Fruit fly (Drosophila melanogaster) whole organism, pupa: ENCODE measurements around the gene CG16957.

Experiments
- CG13204 ChIP-seq: fragments of 200-800 bp; sonication (Bioruptor generic); optimal IDR thresholded peaks from 2 replicates; lab custom pipeline; 2018; ENCODE audit warnings: missing biosample characterization, mild to moderate bottlenecking, missing genetic modification characterization, moderate library complexity
- CG14655 ChIP-seq: fragments of 200-800 bp; sonication (Bioruptor generic); optimal IDR thresholded peaks from 3 replicates; lab custom pipeline; 2017; ENCODE audit warnings: mild to moderate bottlenecking, missing biosample characterization, missing genetic modification reagents, missing genetic modification characterization
- CG34367 ChIP-seq: fragments of 200-800 bp; sonication (Bioruptor generic); optimal IDR thresholded peaks from 2 replicates; lab custom pipeline; 2018; ENCODE audit warnings: missing biosample characterization, mild to moderate bottlenecking, missing genetic modification characterization
- CG4496 ChIP-seq: fragments of 200-800 bp; sonication (Bioruptor generic); IDR thresholded peaks from 3 replicates; pipeline ENCODE4 v1.3.6; 2022; ENCODE audit warnings: missing biosample characterization, missing genetic modification characterization
- CG8159 ChIP-seq: fragments of 200-800 bp; sonication (Bioruptor generic); optimal IDR thresholded peaks from 3 replicates; lab custom pipeline; 2018; ENCODE audit warnings: missing biosample characterization, mild to moderate bottlenecking, missing genetic modification characterization, moderate library complexity
- CG8301 ChIP-seq: fragments of 200-800 bp; sonication (Bioruptor generic); optimal IDR thresholded peaks from 2 replicates; lab custom pipeline; 2018; ENCODE audit warnings: missing biosample characterization, mild to moderate bottlenecking, missing genetic modification characterization
- Ets98B ChIP-seq: fragments of 200-800 bp; sonication (Bioruptor generic); IDR thresholded peaks from 2 replicates; pipeline ENCODE4 v1.3.6; 2022; ENCODE audit warnings: missing biosample characterization, missing genetic modification characterization
- Pif1A ChIP-seq: fragments of 200-800 bp; sonication (Bioruptor generic); optimal IDR thresholded peaks from 3 replicates; lab custom pipeline; 2016; ENCODE audit warnings: missing biosample characterization, missing genetic modification characterization
- Pif1B ChIP-seq: fragments of 200-800 bp; sonication (Bioruptor generic); optimal IDR thresholded peaks from 3 replicates; lab custom pipeline; 2016; ENCODE audit warnings: missing biosample characterization, missing genetic modification characterization
- gl ChIP-seq: fragments of 200-800 bp; sonication (Bioruptor generic); optimal IDR thresholded peaks from 2 replicates; lab custom pipeline; 2018; ENCODE audit warnings: missing biosample characterization, mild to moderate bottlenecking, missing genetic modification characterization

DNA sequence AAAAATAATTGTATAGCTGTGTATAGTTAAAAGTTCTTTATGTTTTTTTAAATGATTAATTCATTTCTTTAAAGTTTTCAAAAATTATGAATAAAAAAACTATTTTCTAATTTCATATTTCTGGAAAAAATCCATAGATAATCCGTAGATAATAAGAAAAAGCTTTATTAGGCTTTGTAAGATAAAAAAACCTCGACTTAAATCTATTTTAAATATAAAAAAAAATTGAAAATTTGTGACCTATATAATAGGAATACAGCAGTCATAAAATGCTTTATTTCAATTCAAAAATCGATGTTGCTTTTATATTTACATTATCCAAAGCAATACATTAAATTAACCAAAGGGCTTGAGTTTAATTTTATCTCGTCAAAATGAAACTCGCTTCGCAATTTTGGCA is 16.2 kb upstream of the CG16957 start, which contains the start of gene Flad2:
- TF ChIP-seq CG13204 (GFP tag; lab: Kevin White, UChicago) (no peak), gl (no peak), Pif1A (GFP tag; lab: Kevin White, UChicago) (no peak), CG14655 (GFP tag; lab: Kevin White, UChicago) (no peak), CG4496 (GFP tag; lab: Robert Waterston, UW) (no peak), CG8159 (tag; lab: Kevin White, UChicago) (no peak), CG8301 (tag; lab: Kevin White, UChicago) (no peak), Ets98B (GFP tag; lab: Robert Waterston, UW) (no peak), Pif1B (GFP tag; lab: Kevin White, UChicago) (no peak), CG34367 (tag; lab: Kevin White, UChicago) (no peak)
